Fruit fly (Drosophila melanogaster) whole organism, larva: Measurements from ENCODE around the gene CG14327.

Experiments
- noc ChIP-seq: fragments of 200-800 bp; sonication (Bioruptor generic); optimal IDR thresholded peaks from 3 replicates; lab custom pipeline; 2019; ENCODE audit warnings: missing biosample characterization, mild to moderate bottlenecking, missing genetic modification characterization, moderate library complexity

Gene CG14327

DNA sequence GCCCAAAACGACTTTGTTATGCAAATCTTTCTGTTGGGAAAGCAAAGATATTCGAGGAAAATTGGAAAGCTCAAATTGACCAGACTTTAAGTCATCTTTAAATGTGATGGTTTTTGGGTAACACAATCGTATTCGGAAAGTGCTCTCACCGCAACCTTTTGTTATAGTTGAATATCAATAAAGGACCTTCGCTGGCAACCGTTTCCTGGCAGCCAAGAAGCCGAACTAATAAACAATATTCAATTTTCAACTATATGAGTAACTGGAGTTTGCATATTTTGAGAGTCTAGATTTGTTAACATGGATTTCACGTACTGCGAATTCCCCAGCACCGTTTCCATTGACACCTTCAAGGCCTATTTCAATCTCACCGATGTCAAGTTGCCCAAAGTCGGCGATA, 13.3 kb downstream of the CG14327 start, which contains the start of gene CG14325:
TSS of gene CG14325 (plus strand) at position 301 of the 400 bp plus-strand sequence.
- TF ChIP-seq noc = no peak

DNA sequence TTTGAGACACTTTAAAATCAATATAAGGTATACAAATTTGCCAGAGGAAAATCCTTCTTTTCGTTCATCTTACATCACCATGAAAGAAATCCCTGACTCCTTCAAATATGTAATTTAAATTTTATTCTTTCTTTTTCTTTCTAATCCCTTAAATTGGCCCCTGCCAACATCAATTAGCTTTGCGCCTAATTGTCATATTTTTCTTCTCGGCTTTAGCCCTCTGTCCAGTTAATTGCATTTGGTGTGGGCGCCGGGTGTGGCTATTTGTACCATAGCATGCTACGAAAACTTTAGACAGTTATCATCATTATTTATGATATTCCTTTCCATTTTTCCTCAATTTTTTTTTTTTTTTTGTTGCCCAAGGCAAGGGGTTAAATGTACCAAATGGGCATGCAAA, 16.9 kb downstream of the CG14327 start, which contains the start of gene CG43175:
TSS of gene CG43175 (plus strand) at position 301 of the 400 bp plus-strand sequence.
- TF ChIP-seq noc = no peak

- no peak for TF ChIP-seq noc
Measured at dm6 chr3R:17631176-17631865, 17.8 kb downstream of the CG14327 start.

DNA sequence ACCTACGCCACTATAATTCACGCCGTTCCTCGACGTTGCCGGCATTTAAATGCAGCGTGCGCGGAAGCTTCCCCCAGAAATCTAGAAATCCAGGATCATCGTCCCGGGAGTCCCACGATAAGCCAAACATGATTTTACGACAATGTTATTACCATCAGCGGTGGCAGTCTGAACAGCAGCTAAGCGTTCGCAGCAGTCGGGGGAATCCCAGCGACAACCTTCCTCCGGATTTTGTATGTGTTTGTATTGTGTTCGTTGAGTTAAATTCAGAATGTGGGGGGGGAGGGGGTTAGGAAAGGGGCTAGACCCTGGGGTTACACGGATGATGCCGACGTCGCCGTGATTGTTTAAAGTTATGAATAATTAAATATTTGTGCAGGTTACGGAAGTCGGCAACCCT, 30.5 kb downstream of the CG14327 start:
- TF ChIP-seq noc = no peak

DNA sequence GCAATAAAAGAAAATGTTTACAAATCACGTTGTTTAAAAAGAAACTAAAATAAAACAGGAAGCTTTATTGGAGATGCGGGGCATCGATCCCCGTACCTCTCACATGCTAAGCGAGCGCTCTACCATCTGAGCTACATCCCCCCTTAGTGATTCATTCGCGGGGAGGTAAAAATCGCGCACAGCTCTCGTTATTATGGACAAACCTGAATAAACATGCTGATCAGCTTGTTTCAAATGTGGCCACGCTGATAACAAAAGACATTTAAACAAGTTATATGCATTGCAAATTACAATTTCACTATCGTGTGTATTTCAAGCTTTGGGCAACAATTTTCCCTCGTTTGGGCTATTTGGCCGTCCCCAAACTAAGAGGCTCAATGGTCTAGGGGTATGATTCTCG, 31.7 kb downstream of the CG14327 start:
- no peak for TF ChIP-seq noc

- TF ChIP-seq noc = no peak
Measured at dm6 chr3R:17646102-17647050, 32.9 kb downstream of the CG14327 start.

dm6 chr3R:17647444-17647843, 33.9 kb downstream of the CG14327 start, which contains the start of gene CG14322:
TSS of gene CG14322 (plus strand) at chr3R:17647679.
- no peak for TF ChIP-seq noc

DNA sequence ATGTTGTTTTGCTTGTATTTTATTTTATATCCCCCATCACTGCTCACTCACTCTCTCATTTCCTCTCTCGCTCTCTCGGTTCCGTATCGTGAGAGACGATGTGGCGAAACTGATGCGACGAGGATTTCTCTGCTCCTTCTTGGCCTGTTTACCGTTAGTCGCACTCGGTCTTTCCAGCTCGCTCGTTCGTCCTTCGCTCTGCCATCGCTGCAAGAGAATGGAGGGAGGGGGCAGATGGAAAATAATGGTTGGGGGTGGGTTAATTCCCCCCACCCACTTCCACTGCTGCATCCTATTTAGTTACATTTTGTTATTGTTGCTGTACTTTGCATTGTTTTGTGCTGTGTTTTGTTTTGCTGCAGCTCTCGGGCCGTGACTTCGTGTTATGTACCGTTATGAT, 40.4 kb downstream of the CG14327 start:
- no peak for TF ChIP-seq noc

dm6 chr3R:17655040-17655439, 41.5 kb downstream of the CG14327 start:
- TF ChIP-seq noc = no peak

DNA sequence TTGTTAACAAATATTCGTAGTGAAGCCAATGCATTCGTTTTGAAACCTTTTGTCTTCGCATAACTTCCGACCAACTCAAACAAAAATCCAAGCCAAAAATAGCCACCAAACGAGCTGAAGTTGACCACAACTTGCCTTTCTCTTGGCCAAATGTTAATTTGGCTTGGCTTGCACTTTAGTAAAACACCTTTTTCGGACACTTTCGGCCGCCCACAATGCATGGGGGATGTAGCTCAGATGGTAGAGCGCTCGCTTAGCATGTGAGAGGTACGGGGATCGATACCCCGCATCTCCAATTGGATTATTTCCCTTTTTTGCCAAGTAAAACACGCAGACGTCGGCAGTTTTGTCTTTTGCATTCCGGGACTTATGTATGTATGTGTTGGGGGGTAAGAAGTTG, 43.4 kb downstream of the CG14327 start:
- no peak for TF ChIP-seq noc
